Worm (Caenorhabditis elegans) whole organism, L4/young adult: ENCODE measurements around the gene best-13.

Experiments
- dao-5 ChIP-seq: sonication (generic microtip); optimal IDR thresholded peaks from 2 replicates; lab custom pipeline; 2016; ENCODE audit warnings: missing genotype, missing genetic modification characterization, moderate library complexity, missing compliant biosample characterization
- him-1 ChIP-seq: sonication (generic microtip); optimal IDR thresholded peaks from 2 replicates; lab custom pipeline; 2016; ENCODE audit warnings: missing genotype, missing genetic modification reagents, missing genetic modification characterization, missing compliant biosample characterization

- TF ChIP-seq dao-5 (no peak), him-1 (no peak)
Observed at ce11 chrIV:9854952-9855351, 48.8 kb upstream of the best-13 start.
